Fruit fly (Drosophila melanogaster): ENCODE data around the gene PolrMT.

The PolrMT gene

dm6 chr2L:1144371-1145360 is 36.5 kb upstream of the PolrMT start (continued):
- peak; percentile 64 for TF ChIP-seq CG10979 (tag; optimal IDR thresholded peaks at IDR 0.05)
- peak; percentile 57 for TF ChIP-seq CG17829 (tag; optimal IDR thresholded peaks at IDR 0.05)
- peak; percentile 43 for TF ChIP-seq CG1233 (GFP tag; optimal IDR thresholded peaks at IDR 0.05)
- 0 out of 2 replicates have a peak, but pooled peaks have one; percentile 23 for TF ChIP-seq CG3847 (GFP tag; IDR thresholded peaks at IDR 0.05)
- peak; percentile 81 for TF ChIP-seq gem (tag; optimal IDR thresholded peaks at IDR 0.05)
- peak; percentile 71 for TF ChIP-seq CG17359 (tag; optimal IDR thresholded peaks at IDR 0.05)
- TF ChIP-seq p53 (GFP tag; optimal IDR thresholded peaks at IDR 0.05), result no peak
- TF ChIP-seq Dp (GFP tag; optimal IDR thresholded peaks at IDR 0.05), result no peak
- TF ChIP-seq CG3281 (GFP tag; optimal IDR thresholded peaks at IDR 0.05), result peak; percentile 54
- peak; percentile 53 for TF ChIP-seq Dek (tag; optimal IDR thresholded peaks at IDR 0.05)
- peak; percentile 59 for TF ChIP-seq Ptx1 (GFP tag; IDR thresholded peaks at IDR 0.05)
- peak; percentile 24 for TF ChIP-seq trem (tag; optimal IDR thresholded peaks at IDR 0.05)
- no peak for TF ChIP-seq CG4328 (GFP tag; optimal IDR thresholded peaks at IDR 0.05)
- no peak for TF ChIP-seq sqz (GFP tag; optimal IDR thresholded peaks at IDR 0.05)
- TF ChIP-seq BtbVII (GFP tag; optimal IDR thresholded peaks at IDR 0.05), result peak; percentile 42
- peak; percentile 17 for TF ChIP-seq fd3F (GFP tag; optimal IDR thresholded peaks at IDR 0.05)
- peak; percentile 19; the same call in 1 of the 4 replicates for TF ChIP-seq Gug (GFP tag; IDR thresholded peaks at IDR 0.05)
- TF ChIP-seq CG14860 (GFP tag; IDR thresholded peaks at IDR 0.05; ENCODE audit: partially characterized antibody), result 0 out of 3 replicates have a peak, but pooled peaks have one; percentile 15
- no peak for TF ChIP-seq Asciz (GFP tag; optimal IDR thresholded peaks at IDR 0.05)
- TF ChIP-seq Bdp1 (GFP tag; optimal IDR thresholded peaks at IDR 0.05), result no peak
- TF ChIP-seq grau (tag; optimal IDR thresholded peaks at IDR 0.05), result peak; percentile 71
- peak; percentile 43 for TF ChIP-seq HLH3B (GFP tag; IDR thresholded peaks at IDR 0.05)
- peak; percentile 63 for TF ChIP-seq row (GFP tag; IDR thresholded peaks at IDR 0.05)
- TF ChIP-seq Atf-2 (GFP tag; optimal IDR thresholded peaks at IDR 0.05), result no peak
- TF ChIP-seq CG11398 (GFP tag; optimal IDR thresholded peaks at IDR 0.05), result no peak
- TF ChIP-seq ATbp (GFP tag; optimal IDR thresholded peaks at IDR 0.05), result peak; percentile 49
- no peak for TF ChIP-seq sc (optimal IDR thresholded peaks at IDR 0.05)
- TF ChIP-seq sc (GFP tag; optimal IDR thresholded peaks at IDR 0.05), result peak; percentile 17
- peak; percentile 1 for TF ChIP-seq CG10462 (GFP tag; optimal IDR thresholded peaks at IDR 0.05)
- TF ChIP-seq hth (optimal IDR thresholded peaks at IDR 0.05), result no peak
- TF ChIP-seq CG9609 (GFP tag; optimal IDR thresholded peaks at IDR 0.05), result peak; percentile 37
- peak; percentile 40 for TF ChIP-seq lmd (GFP tag; IDR thresholded peaks at IDR 0.05)
- TF ChIP-seq Hr39 (optimal IDR thresholded peaks at IDR 0.05), result no peak
- TF ChIP-seq D (optimal IDR thresholded peaks at IDR 0.05), result no peak
- TF ChIP-seq D (GFP tag; optimal IDR thresholded peaks at IDR 0.05), result peak; percentile 54
- no peak for TF ChIP-seq chinmo (GFP tag; IDR thresholded peaks at IDR 0.05; ENCODE audit: partially characterized antibody)
- TF ChIP-seq lbe (GFP tag; optimal IDR thresholded peaks at IDR 0.05), result peak; percentile 91
- no peak for TF ChIP-seq CG7987 (GFP tag; optimal IDR thresholded peaks at IDR 0.05)
- no peak for TF ChIP-seq Abd-B (GFP tag; optimal IDR thresholded peaks at IDR 0.05)
- no peak for TF ChIP-seq CG14667 (GFP tag; IDR thresholded peaks at IDR 0.05)
- TF ChIP-seq jigr1 (GFP tag; IDR thresholded peaks at IDR 0.05), result no peak
- TF ChIP-seq CG9437 (GFP tag; optimal IDR thresholded peaks at IDR 0.05), result no peak
- peak; percentile 34 for TF ChIP-seq CG15514 (GFP tag; optimal IDR thresholded peaks at IDR 0.05)
- peak; percentile 10 for TF ChIP-seq pum (GFP tag; optimal IDR thresholded peaks at IDR 0.05)
- TF ChIP-seq gsb (GFP tag; IDR thresholded peaks at IDR 0.05), result no peak
- TF ChIP-seq Ssrp (tag; optimal IDR thresholded peaks at IDR 0.05), result peak; percentile 42
- TF ChIP-seq org-1 (GFP tag; optimal IDR thresholded peaks at IDR 0.05), result peak; percentile 37
- TF ChIP-seq Hmr (GFP tag; optimal IDR thresholded peaks at IDR 0.05), result peak; percentile 53
- no peak for TF ChIP-seq Dbx (GFP tag; IDR thresholded peaks at IDR 0.05)
